Fruit fly (Drosophila melanogaster) Kc167 (cell line): ENCODE results near the gene CG14246.

ENCODE experiments used
- Myc ChIP-seq: fragments of >200 bp; optimal IDR thresholded peaks from 2 replicates; lab custom pipeline; 2017; ENCODE audit warnings: missing external identifiers
- Sin3A ChIP-seq: fragments of >200 bp; optimal IDR thresholded peaks from 2 replicates; lab custom pipeline; 2018; ENCODE audit warnings: missing external identifiers
- h ChIP-seq: fragments of >200 bp; optimal IDR thresholded peaks from 3 replicates; lab custom pipeline; 2018; ENCODE audit warnings: missing external identifiers
- insv ChIP-seq: fragments of >200 bp; optimal IDR thresholded peaks from 3 replicates; lab custom pipeline; 2018; ENCODE audit warnings: missing external identifiers
- psq ChIP-seq: fragments of >200 bp; optimal IDR thresholded peaks from 2 replicates; lab custom pipeline; 2017; ENCODE audit warnings: missing external identifiers
- ttk ChIP-seq: sonication (Bioruptor generic); optimal IDR thresholded peaks from 2 replicates; lab custom pipeline; 2017; ENCODE audit warnings: missing external identifiers

CG14246 gene

DNA sequence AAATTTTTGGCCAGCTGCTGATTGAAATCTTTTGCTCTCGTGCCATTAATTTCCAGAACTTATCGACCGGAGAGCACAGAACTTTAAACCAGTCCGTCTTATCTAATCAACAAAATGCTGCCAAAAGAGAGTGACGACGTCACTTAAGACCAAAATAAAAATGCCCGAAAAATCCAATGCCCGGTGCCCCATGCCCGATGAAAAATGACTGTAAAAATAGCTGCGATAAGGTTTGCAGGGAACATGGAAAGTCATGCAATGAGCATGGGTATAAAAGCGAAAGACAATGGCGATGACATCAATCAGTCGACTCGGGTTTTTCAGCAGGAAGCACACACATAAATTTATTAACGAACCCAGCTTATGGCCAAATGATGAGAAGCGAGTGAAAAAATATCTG, 10.2 kb downstream of the CG14246 start, which contains the start of gene CG14247:
Gene CG14247, plus strand, starts transcription at position 301 of the 400 bp plus-strand sequence.
- no peak for TF ChIP-seq ttk (lab: Kevin White, UChicago)
- TF ChIP-seq Sin3A, result no peak
- no peak for TF ChIP-seq psq (lab: Kevin White, UChicago)
- no peak for TF ChIP-seq insv
- no peak for TF ChIP-seq Myc (lab: Kevin White, UChicago)
- TF ChIP-seq h, result no peak

DNA sequence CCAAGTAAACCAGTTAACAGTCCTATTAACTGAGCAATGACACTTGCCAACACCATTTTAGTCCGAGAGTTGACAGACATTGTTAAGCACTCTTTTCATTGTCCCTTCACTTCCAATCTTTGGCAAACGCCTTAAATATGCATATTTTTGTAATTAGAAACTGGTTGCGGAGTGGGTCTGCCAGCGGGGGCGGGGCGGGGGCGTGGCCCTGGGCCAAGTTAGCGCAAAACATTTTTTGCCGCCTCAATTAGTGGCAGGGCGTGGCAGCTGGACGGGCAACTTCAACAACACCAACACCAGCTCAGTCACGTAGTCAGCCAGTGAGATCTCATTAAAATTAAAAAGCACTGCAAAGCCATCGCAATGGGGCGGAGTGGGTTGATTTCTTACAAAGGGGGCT, 34.6 kb downstream of the CG14246 start:
- TF ChIP-seq psq (lab: Kevin White, UChicago) (no peak), h (no peak), Sin3A (no peak), insv (no peak), ttk (lab: Kevin White, UChicago) (no peak), Myc (lab: Kevin White, UChicago) (no peak)
